Worm (Caenorhabditis elegans): ENCODE measurements around the gene F22E5.22.

DNA sequence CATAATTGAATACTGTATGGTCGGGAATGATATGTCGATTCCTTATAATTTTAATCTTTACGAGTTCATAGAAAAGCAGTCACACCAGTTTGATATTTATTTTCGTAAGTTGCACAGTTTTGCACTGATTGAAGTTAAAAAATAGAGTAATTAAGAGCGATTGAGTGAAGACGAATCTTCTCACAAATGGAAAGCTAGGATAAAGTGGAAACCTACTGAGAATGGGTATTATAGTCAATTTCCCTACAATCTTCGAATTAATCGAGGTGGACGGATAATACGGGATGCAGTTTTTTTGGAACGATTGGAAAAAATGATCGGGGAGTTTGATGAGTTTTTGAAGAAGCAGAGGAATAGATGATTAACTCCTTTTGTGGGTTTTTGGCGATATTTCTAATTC, 24.7 kb upstream of the F22E5.22 start, which contains the start of gene F22E5.23:
- TF ChIP-seq snpc-4 (tag; optimal IDR thresholded peaks at IDR 0.05) (no peak), ama-1 (optimal IDR thresholded peaks at IDR 0.05) (no peak), zag-1 (tag; optimal IDR thresholded peaks at IDR 0.05) (no peak), lsy-2 (tag; optimal IDR thresholded peaks at IDR 0.05) (no peak)

Data from whole organism, L4 larva.